Fruit fly (Drosophila melanogaster) whole organism, embryonic: ENCODE measurements around the gene Galphai.
A peak's percentile ranks its signal among the peaks of the same experiment; 100 is the strongest.

Experiments
- Adf1 ChIP-seq: fragments of 200-800 bp; sonication (Bioruptor generic); IDR thresholded peaks from 2 replicates; pipeline ENCODE4 v1.3.6; 2022; ENCODE audit warnings: missing biosample characterization, missing genetic modification characterization
- Atf-2 ChIP-seq: fragments of 200-800 bp; sonication (Bioruptor generic); optimal IDR thresholded peaks from 2 replicates; lab custom pipeline; 2016; ENCODE audit warnings: missing biosample characterization, missing genetic modification characterization
- Blimp-1 ChIP-seq: fragments of 200-800 bp; sonication (Bioruptor generic); optimal IDR thresholded peaks from 3 replicates; lab custom pipeline; 2018; ENCODE audit warnings: missing biosample characterization, missing genetic modification characterization, mild to moderate bottlenecking, moderate library complexity, missing genetic modification reagents
- CG10366 ChIP-seq: fragments of 200-800 bp; sonication (Bioruptor generic); IDR thresholded peaks from 2 replicates; pipeline ENCODE4 v1.3.6; 2022; ENCODE audit warnings: missing biosample characterization, missing genetic modification characterization
- CG10959 ChIP-seq: fragments of 200-800 bp; sonication (Bioruptor generic); IDR thresholded peaks from 2 replicates; pipeline ENCODE4 v1.3.6; 2022; ENCODE audit warnings: missing biosample characterization, missing genetic modification characterization
- CG13287 ChIP-seq: fragments of 200-800 bp; sonication (Bioruptor generic); IDR thresholded peaks from 2 replicates; pipeline ENCODE4 v1.3.6; 2022; ENCODE audit warnings: missing biosample characterization, missing genetic modification characterization; ENCODE audit not compliant: partially characterized antibody
- CG15269 ChIP-seq: fragments of 200-800 bp; sonication (Bioruptor generic); optimal IDR thresholded peaks from 2 replicates; lab custom pipeline; 2018; ENCODE audit warnings: missing biosample characterization, mild to moderate bottlenecking, missing genetic modification characterization, moderate library complexity
- CG15479 ChIP-seq: fragments of 200-800 bp; sonication (Bioruptor generic); optimal IDR thresholded peaks from 3 replicates; lab custom pipeline; 2019; ENCODE audit warnings: missing biosample characterization, mild to moderate bottlenecking, missing genetic modification characterization, moderate library complexity
- CG16863 ChIP-seq: fragments of 200-800 bp; sonication (Bioruptor generic); optimal IDR thresholded peaks from 3 replicates; lab custom pipeline; 2016; ENCODE audit warnings: missing biosample characterization, missing genetic modification characterization
- CG2129 ChIP-seq: fragments of 200-800 bp; sonication (Bioruptor generic); IDR thresholded peaks from 2 replicates; pipeline ENCODE4 v1.3.6; 2022; ENCODE audit warnings: missing biosample characterization, missing genetic modification characterization; ENCODE audit not compliant: partially characterized antibody
- CG31441 ChIP-seq: fragments of 200-800 bp; sonication (Bioruptor generic); IDR thresholded peaks from 2 replicates; pipeline ENCODE4 v1.3.6; 2022; ENCODE audit warnings: missing biosample characterization, missing genetic modification characterization
- CG34422 ChIP-seq: fragments of 200-800 bp; sonication (Bioruptor generic); IDR thresholded peaks from 3 replicates; pipeline ENCODE4 v1.3.6; 2022; ENCODE audit warnings: missing biosample characterization, missing genetic modification characterization
- CG6654 ChIP-seq: fragments of 200-800 bp; sonication (Bioruptor generic); optimal IDR thresholded peaks from 2 replicates; lab custom pipeline; 2017; ENCODE audit warnings: missing biosample characterization, mild to moderate bottlenecking, missing genetic modification characterization
- CG6689 ChIP-seq: fragments of 200-800 bp; sonication (Bioruptor generic); IDR thresholded peaks from 2 replicates; pipeline ENCODE4 v1.3.6; 2022; ENCODE audit warnings: missing biosample characterization, missing genetic modification characterization
- CG7745 ChIP-seq: fragments of 200-800 bp; sonication (Bioruptor generic); optimal IDR thresholded peaks from 2 replicates; lab custom pipeline; 2018; ENCODE audit warnings: missing biosample characterization, mild to moderate bottlenecking, missing genetic modification characterization, moderate library complexity
- CG9817 ChIP-seq: fragments of 200-800 bp; sonication (Bioruptor generic); optimal IDR thresholded peaks from 2 replicates; lab custom pipeline; 2018; ENCODE audit warnings: missing biosample characterization, mild to moderate bottlenecking, missing genetic modification characterization, moderate library complexity
- D19A ChIP-seq: fragments of 200-800 bp; optimal IDR thresholded peaks from 3 replicates; lab custom pipeline; 2019; ENCODE audit warnings: missing biosample characterization, mild to moderate bottlenecking, missing genetic modification characterization, moderate library complexity
- E2f1 ChIP-seq: fragments of 200-800 bp; sonication (Bioruptor generic); IDR thresholded peaks from 2 replicates; pipeline ENCODE4 v1.3.6; 2022; ENCODE audit warnings: missing biosample characterization, missing genetic modification characterization
- HLH4C ChIP-seq: fragments of 200-800 bp; sonication (Bioruptor generic); IDR thresholded peaks from 3 replicates; pipeline ENCODE4 v1.3.6; 2022; ENCODE audit warnings: missing biosample characterization, missing genetic modification characterization; ENCODE audit not compliant: partially characterized antibody
- HmgZ ChIP-seq: fragments of 200-800 bp; sonication (Bioruptor generic); optimal IDR thresholded peaks from 2 replicates; lab custom pipeline; 2018; ENCODE audit warnings: missing biosample characterization, mild to moderate bottlenecking, missing genetic modification characterization
- Jarid2 ChIP-seq: fragments of 200-800 bp; sonication (Bioruptor generic); optimal IDR thresholded peaks from 3 replicates; lab custom pipeline; 2017; ENCODE audit warnings: mild to moderate bottlenecking, missing biosample characterization, missing genetic modification reagents, missing genetic modification characterization
- Med ChIP-seq: fragments of 200-800 bp; sonication (Bioruptor generic); peaks from one replicate; lab custom pipeline; 2016; ENCODE audit warnings: missing biosample characterization, missing genetic modification characterization, mild to moderate bottlenecking, inconsistent platforms, moderate library complexity
- NFAT ChIP-seq: fragments of 200-800 bp; sonication (Bioruptor generic); IDR thresholded peaks from 2 replicates; pipeline ENCODE4 v1.3.6; 2022; ENCODE audit warnings: missing biosample characterization, missing genetic modification characterization
- Nf-YC ChIP-seq: fragments of 200-800 bp; optimal IDR thresholded peaks from 3 replicates; lab custom pipeline; 2019; ENCODE audit warnings: missing biosample characterization, mild to moderate bottlenecking, missing genetic modification characterization, moderate library complexity
- Usf ChIP-seq: fragments of 200-800 bp; sonication (Bioruptor generic); optimal IDR thresholded peaks from 2 replicates; lab custom pipeline; 2017; ENCODE audit warnings: missing genotype, missing biosample characterization, missing genetic modification characterization
- ac ChIP-seq: fragments of 200-800 bp; sonication (Bioruptor generic); optimal IDR thresholded peaks from 3 replicates; lab custom pipeline; 2017; ENCODE audit warnings: missing biosample characterization, mild to moderate bottlenecking, missing genetic modification characterization
- btn ChIP-seq: fragments of 200-800 bp; sonication (Bioruptor generic); optimal IDR thresholded peaks from 2 replicates; lab custom pipeline; 2016; ENCODE audit warnings: missing biosample characterization, missing genetic modification characterization
- chinmo ChIP-seq: fragments of 200-800 bp; sonication (Bioruptor generic); IDR thresholded peaks from 4 replicates; pipeline ENCODE4 v1.3.6; 2022; ENCODE audit warnings: missing biosample characterization, missing genetic modification characterization; ENCODE audit not compliant: partially characterized antibody
- ci ChIP-seq: fragments of 200-800 bp; sonication (Bioruptor generic); IDR thresholded peaks from 3 replicates; pipeline ENCODE4 v1.3.6; 2022; ENCODE audit warnings: missing biosample characterization, missing genetic modification characterization
- cwo ChIP-seq: fragments of 200-800 bp; sonication (Bioruptor generic); optimal IDR thresholded peaks from 3 replicates; lab custom pipeline; 2017; ENCODE audit warnings: missing biosample characterization, missing genetic modification characterization, mild to moderate bottlenecking, moderate library complexity, missing genetic modification reagents
- esg ChIP-seq: fragments of 200-800 bp; sonication (Bioruptor generic); conservative IDR thresholded peaks from 2 replicates; pipeline ENCODE4 v1.3.6; 2022; ENCODE audit warnings: missing biosample characterization, missing genetic modification characterization
- fd64A ChIP-seq: fragments of 200-800 bp; sonication (Bioruptor generic); optimal IDR thresholded peaks from 3 replicates; lab custom pipeline; 2018; ENCODE audit warnings: missing biosample characterization, mild to moderate bottlenecking, missing genetic modification characterization
- fd96Cb ChIP-seq: fragments of 200-800 bp; sonication (Bioruptor generic); optimal IDR thresholded peaks from 2 replicates; lab custom pipeline; 2018; ENCODE audit warnings: missing biosample characterization, mild to moderate bottlenecking, missing genetic modification characterization, moderate library complexity
- gem ChIP-seq: fragments of 200-800 bp; sonication (Bioruptor generic); optimal IDR thresholded peaks from 2 replicates; lab custom pipeline; 2019; ENCODE audit warnings: missing biosample characterization, mild to moderate bottlenecking, missing genetic modification characterization, moderate library complexity
- hkb ChIP-seq, 2 experiments: fragments of 200-800 bp in 1 of 2; fragments of >200 bp in 1 of 2; sonication (Bioruptor generic) in 1 of 2; IDR thresholded peaks in 1 of 2; optimal IDR thresholded peaks in 1 of 2; 2 replicates each; pipeline versions ENCODE4 v1.3.6 to Lab custom; 2017 to 2022; ENCODE audit warnings: missing biosample characterization in 1 of 2, missing genetic modification characterization in 1 of 2
- ken ChIP-seq: fragments of 200-800 bp; sonication (Bioruptor generic); IDR thresholded peaks from 3 replicates; pipeline ENCODE4 v1.3.6; 2022; ENCODE audit warnings: missing biosample characterization, missing genetic modification characterization
- lab ChIP-seq: fragments of 200-800 bp; sonication (Bioruptor generic); optimal IDR thresholded peaks from 3 replicates; lab custom pipeline; 2017; ENCODE audit warnings: missing biosample characterization, missing genetic modification characterization, mild to moderate bottlenecking, moderate library complexity, missing genetic modification reagents
- lilli ChIP-seq: fragments of 200-800 bp; sonication (Bioruptor generic); optimal IDR thresholded peaks from 3 replicates; lab custom pipeline; 2016; ENCODE audit warnings: missing biosample characterization, missing genetic modification characterization
- maf-S ChIP-seq: fragments of 200-800 bp; sonication (Bioruptor generic); optimal IDR thresholded peaks from 2 replicates; lab custom pipeline; 2016; ENCODE audit warnings: missing biosample characterization, missing genetic modification characterization
- onecut ChIP-seq: fragments of 200-800 bp; sonication (Bioruptor generic); IDR thresholded peaks from 2 replicates; pipeline ENCODE4 v1.3.6; 2022; ENCODE audit warnings: missing biosample characterization, missing genetic modification characterization
- peb ChIP-seq: fragments of 200-800 bp; sonication (Bioruptor generic); IDR thresholded peaks from 2 replicates; pipeline ENCODE4 v1.3.6; 2022; ENCODE audit warnings: missing biosample characterization, missing genetic modification characterization
- phol ChIP-seq: fragments of 200-800 bp; sonication (Bioruptor generic); optimal IDR thresholded peaks from 3 replicates; lab custom pipeline; 2018; ENCODE audit warnings: missing biosample characterization, mild to moderate bottlenecking, missing genetic modification characterization, moderate library complexity
- repo ChIP-seq: fragments of 200-800 bp; sonication (Bioruptor generic); optimal IDR thresholded peaks from 2 replicates; lab custom pipeline; 2016; ENCODE audit warnings: missing biosample characterization, missing genetic modification characterization
- salm ChIP-seq: fragments of 200-800 bp; sonication (Bioruptor generic); optimal IDR thresholded peaks from 2 replicates; lab custom pipeline; 2018; ENCODE audit warnings: missing biosample characterization, mild to moderate bottlenecking, missing genetic modification characterization
- scrt ChIP-seq: fragments of 200-800 bp; sonication (Bioruptor generic); optimal IDR thresholded peaks from 2 replicates; lab custom pipeline; 2018; ENCODE audit warnings: missing biosample characterization, mild to moderate bottlenecking, missing genetic modification characterization, moderate library complexity
- ssp ChIP-seq: fragments of 200-800 bp; sonication (Bioruptor generic); IDR thresholded peaks from 2 replicates; pipeline ENCODE4 v1.3.6; 2022; ENCODE audit warnings: missing biosample characterization, missing genetic modification characterization
- tna ChIP-seq: fragments of 200-800 bp; sonication (Bioruptor generic); IDR thresholded peaks from 2 replicates; pipeline ENCODE4 v1.3.6; 2022; ENCODE audit warnings: missing biosample characterization, missing genetic modification characterization; ENCODE audit not compliant: partially characterized antibody
- unpg ChIP-seq: fragments of 200-800 bp; sonication (Bioruptor generic); optimal IDR thresholded peaks from 3 replicates; lab custom pipeline; 2018; ENCODE audit warnings: missing biosample characterization, mild to moderate bottlenecking, missing genetic modification characterization, moderate library complexity
- wor ChIP-seq: fragments of 200-800 bp; sonication (Bioruptor generic); IDR thresholded peaks from 2 replicates; pipeline ENCODE4 v1.3.6; 2022; ENCODE audit warnings: missing biosample characterization, missing genetic modification characterization

The Galphai gene

dm6 chr3L:6998692-6999091 is 18.8 kb upstream of the Galphai start, which contains the start of gene Mp (continued):
- no peak for TF ChIP-seq salm (tag; lab: Kevin White, UChicago)
- no peak for TF ChIP-seq peb
- TF ChIP-seq ci (GFP tag; lab: Robert Waterston, UW), result 0 out of 3 replicates have a peak, but pooled peaks have one; percentile 47
- TF ChIP-seq NFAT (GFP tag; lab: Robert Waterston, UW), result no peak
- no peak for TF ChIP-seq lilli
- TF ChIP-seq Med (GFP tag; lab: Kevin White, UChicago), result peak; percentile 79
- no peak for TF ChIP-seq tna (GFP tag; lab: Robert Waterston, UW)
- TF ChIP-seq CG9817 (tag; lab: Kevin White, UChicago), result no peak
- no peak for TF ChIP-seq onecut (GFP tag; lab: Robert Waterston, UW)
- peak; percentile 9 for TF ChIP-seq gem (tag; lab: Kevin White, UChicago)
- TF ChIP-seq maf-S (GFP tag; lab: Kevin White, UChicago), result no peak
- TF ChIP-seq cwo (GFP tag; lab: Kevin White, UChicago), result no peak
- no peak for TF ChIP-seq HLH4C (GFP tag; lab: Robert Waterston, UW)
- TF ChIP-seq CG6689 (GFP tag; lab: Robert Waterston, UW), result no peak
- TF ChIP-seq Adf1, result peak; percentile 92
- 0 out of 3 replicates have a peak, but pooled peaks have one; percentile 10 for TF ChIP-seq ken (GFP tag; lab: Robert Waterston, UW)
- TF ChIP-seq CG15479 (GFP tag; lab: Kevin White, UChicago), result no peak
- TF ChIP-seq Usf (GFP tag; lab: Kevin White, UChicago), result no peak
- TF ChIP-seq esg (GFP tag; lab: Robert Waterston, UW), result no peak
- TF ChIP-seq ssp (GFP tag; lab: Robert Waterston, UW), result 0 out of 2 replicates have a peak, but pooled peaks have one; percentile 6
- TF ChIP-seq wor (GFP tag; lab: Robert Waterston, UW), result no peak
- no peak for TF ChIP-seq hkb (optimal IDR thresholded peaks at IDR 0.05; lab: Kevin White, UChicago)
- TF ChIP-seq hkb (GFP tag; IDR thresholded peaks at IDR 0.05; lab: Robert Waterston, UW), result 0 out of 2 replicates have a peak, but pooled peaks have one; percentile 38
- no peak for TF ChIP-seq CG2129 (GFP tag; lab: Robert Waterston, UW)
- TF ChIP-seq CG31441 (GFP tag; lab: Robert Waterston, UW), result no peak
- TF ChIP-seq CG10959 (GFP tag; lab: Robert Waterston, UW), result 0 out of 2 replicates have a peak, but pooled peaks have one; percentile 20
- no peak for TF ChIP-seq btn (GFP tag; lab: Kevin White, UChicago)
- TF ChIP-seq fd96Cb, result no peak
- no peak for TF ChIP-seq CG7745
- TF ChIP-seq CG16863 (GFP tag; lab: Kevin White, UChicago), result no peak
- TF ChIP-seq chinmo, result peak; percentile 65; the same call in 1 of the 4 replicates
- no peak for TF ChIP-seq repo (GFP tag; lab: Kevin White, UChicago)
- TF ChIP-seq Nf-YC (tag; lab: Kevin White, UChicago), result no peak
- no peak for TF ChIP-seq unpg
- no peak for TF ChIP-seq Blimp-1
- no peak for TF ChIP-seq Atf-2 (GFP tag; lab: Kevin White, UChicago)
- TF ChIP-seq D19A, result no peak
- peak; percentile 18 for TF ChIP-seq scrt (GFP tag; lab: Kevin White, UChicago)
- TF ChIP-seq CG34422 (GFP tag; lab: Robert Waterston, UW), result peak; percentile 64; the same call in 1 of the 3 replicates
- no peak for TF ChIP-seq fd64A (GFP tag; lab: Kevin White, UChicago)
- TF ChIP-seq lab (GFP tag; lab: Kevin White, UChicago), result peak; percentile 26
- TF ChIP-seq phol (tag; lab: Kevin White, UChicago), result no peak
- TF ChIP-seq HmgZ, result no peak
- TF ChIP-seq CG10366 (GFP tag; lab: Robert Waterston, UW), result no peak
- peak; percentile 16 for TF ChIP-seq CG15269
- TF ChIP-seq CG13287 (GFP tag; lab: Robert Waterston, UW), result peak; percentile 57; the same call in 1 of the 2 replicates
- peak; percentile 78 for TF ChIP-seq Jarid2 (GFP tag; lab: Kevin White, UChicago)
- no peak for TF ChIP-seq ac (GFP tag; lab: Kevin White, UChicago)
- peak; percentile 28; the same call in 1 of the 2 replicates for TF ChIP-seq E2f1 (GFP tag; lab: Robert Waterston, UW)
- no peak for TF ChIP-seq CG6654 (GFP tag; lab: Kevin White, UChicago)
